Fruit fly (Drosophila melanogaster): Measurements from ENCODE around the gene CG13244.

The CG13244 gene

DNA sequence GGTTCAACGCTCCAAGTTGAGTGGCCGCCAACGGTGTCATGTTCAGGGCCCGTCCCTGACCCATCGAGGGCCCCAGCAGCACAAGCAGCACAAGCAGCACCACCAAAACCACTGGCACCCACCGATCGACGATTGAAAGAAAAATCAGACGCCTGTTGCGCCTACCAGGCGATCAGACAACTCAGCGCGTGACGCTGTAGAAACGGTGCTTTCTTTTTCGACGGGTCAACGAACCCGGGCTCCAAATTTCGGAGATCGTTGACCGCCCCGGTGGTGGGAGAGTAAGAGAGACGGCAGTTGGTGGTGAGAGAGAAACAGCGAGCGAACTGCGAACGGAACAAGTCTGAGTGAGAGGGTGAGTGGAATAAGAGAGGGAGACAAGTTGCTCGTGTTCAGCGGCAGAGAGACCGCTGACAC, 5.1 kb upstream of the CG13244 start (continued):
- TF ChIP-seq Dip2 (GFP tag; IDR thresholded peaks at IDR 0.05) (no peak), CG12104 (GFP tag; optimal IDR thresholded peaks at IDR 0.05) (no peak), kah (GFP tag; optimal IDR thresholded peaks at IDR 0.05) (peak; percentile 98), Hsf (GFP tag; optimal IDR thresholded peaks at IDR 0.05) (no peak), CG16815 (GFP tag; optimal IDR thresholded peaks at IDR 0.05) (no peak), nerfin-2 (GFP tag; IDR thresholded peaks at IDR 0.05; ENCODE audit: partially characterized antibody) (peak; percentile 8; the same call in 1 of the 2 replicates), abd-A (tag; optimal IDR thresholded peaks at IDR 0.05) (peak; percentile 80), phol (tag; optimal IDR thresholded peaks at IDR 0.05) (no peak), yki (optimal IDR thresholded peaks at IDR 0.05) (peak; percentile 81), chn (GFP tag; optimal IDR thresholded peaks at IDR 0.05) (no peak), CG14965 (GFP tag; optimal IDR thresholded peaks at IDR 0.05; ENCODE audit: borderline replicate concordance) (no peak), CG8290 (GFP tag; optimal IDR thresholded peaks at IDR 0.05) (no peak), CG8290 (tag; optimal IDR thresholded peaks at IDR 0.05) (no peak), kay (GFP tag; optimal IDR thresholded peaks at IDR 0.05) (no peak), ap (GFP tag; IDR thresholded peaks at IDR 0.05) (no peak), Bteb2 (GFP tag; optimal IDR thresholded peaks at IDR 0.05) (no peak), ATbp (GFP tag; optimal IDR thresholded peaks at IDR 0.05) (no peak), crp (GFP tag; optimal IDR thresholded peaks at IDR 0.05) (no peak), Tbp (GFP tag; optimal IDR thresholded peaks at IDR 0.05) (no peak), salm (tag; optimal IDR thresholded peaks at IDR 0.05) (no peak), nom (GFP tag; optimal IDR thresholded peaks at IDR 0.05) (peak; percentile 3), oc (tag; optimal IDR thresholded peaks at IDR 0.05) (no peak), al (GFP tag; IDR thresholded peaks at IDR 0.05) (no peak), CG1832 (GFP tag; optimal IDR thresholded peaks at IDR 0.05) (peak; percentile 92), CG6175 (GFP tag; IDR thresholded peaks at IDR 0.05) (no peak; the same call in 2 of the 3 replicates)

DNA sequence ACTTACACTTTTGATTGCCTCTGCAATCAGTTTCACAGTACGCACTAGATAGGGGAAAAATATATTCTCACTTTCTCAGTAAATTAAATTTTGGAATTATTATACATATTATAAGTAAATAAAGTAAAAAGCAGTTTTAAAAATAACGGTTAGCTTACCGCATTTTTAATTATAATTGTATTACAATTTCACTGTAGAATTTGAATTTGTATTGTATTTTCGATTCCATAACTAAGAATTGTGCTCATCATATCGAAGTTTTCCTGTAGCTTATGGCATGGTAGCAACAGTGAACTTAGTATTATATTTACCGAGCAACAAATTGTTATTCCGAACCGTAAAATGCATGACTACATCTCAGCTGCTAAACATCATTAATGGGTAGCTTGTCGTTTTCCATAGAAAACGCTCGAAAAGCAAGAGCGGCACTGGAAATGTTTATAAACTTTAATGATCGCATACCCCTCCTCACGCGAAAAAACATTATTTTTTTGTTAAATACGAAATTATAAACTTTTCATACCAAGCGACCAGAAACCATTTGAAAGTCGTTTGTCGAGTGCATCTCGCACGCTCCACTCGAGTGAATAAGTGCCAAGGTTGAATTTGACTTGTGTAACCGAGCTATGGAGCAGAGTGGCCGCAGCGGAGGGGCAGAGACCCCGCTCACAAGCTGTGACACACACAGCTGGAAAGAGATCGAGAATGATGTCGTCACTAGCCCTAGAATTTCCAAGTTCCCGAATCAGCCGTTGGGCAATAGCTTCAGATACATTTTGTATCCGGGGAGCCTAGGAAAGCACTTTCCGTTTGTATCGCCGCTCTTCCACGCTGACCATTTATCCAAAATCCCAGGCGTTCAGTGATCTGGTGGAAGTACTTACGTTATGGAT, 4.4 kb upstream of the CG13244 start:
- TF ChIP-seq cg (GFP tag; optimal IDR thresholded peaks at IDR 0.05) (no peak), CG10209 (GFP tag; optimal IDR thresholded peaks at IDR 0.05) (peak; percentile 93), CG12236 (GFP tag; optimal IDR thresholded peaks at IDR 0.05) (no peak), nerfin-1 (tag; optimal IDR thresholded peaks at IDR 0.05) (peak; percentile 89), pnt (GFP tag; optimal IDR thresholded peaks at IDR 0.05) (peak; percentile 73), CG6791 (GFP tag; IDR thresholded peaks at IDR 0.05; ENCODE audit: partially characterized antibody) (0 out of 3 replicates have a peak, but pooled peaks have one; percentile 22), Mad (GFP tag; optimal IDR thresholded peaks at IDR 0.05) (peak; percentile 20), ssp (GFP tag; IDR thresholded peaks at IDR 0.05) (peak; percentile 83), lmd (GFP tag; IDR thresholded peaks at IDR 0.05) (peak; percentile 91), CG10543 (GFP tag; optimal IDR thresholded peaks at IDR 0.05) (peak; percentile 78), z (GFP tag; IDR thresholded peaks at IDR 0.05) (peak; percentile 89), zen2 (GFP tag; IDR thresholded peaks at IDR 0.05; ENCODE audit: partially characterized antibody) (no peak), HLH3B (GFP tag; IDR thresholded peaks at IDR 0.05) (peak; percentile 94), CG17612 (GFP tag; IDR thresholded peaks at IDR 0.05) (peak; percentile 66; the same call in 1 of the 2 replicates), dmrt11E (tag; optimal IDR thresholded peaks at IDR 0.05) (peak; percentile 95), mam (GFP tag; optimal IDR thresholded peaks at IDR 0.05) (peak; percentile 60), Neu2 (GFP tag; optimal IDR thresholded peaks at IDR 0.05; ENCODE audit: borderline replicate concordance) (no peak), slp2 (GFP tag; optimal IDR thresholded peaks at IDR 0.05) (no peak), CG6813 (GFP tag; optimal IDR thresholded peaks at IDR 0.05) (peak; percentile 47), schlank (tag; optimal IDR thresholded peaks at IDR 0.05) (peak; percentile 82), Antp (GFP tag; optimal IDR thresholded peaks at IDR 0.05) (peak; percentile 10), lola (GFP tag; optimal IDR thresholded peaks at IDR 0.05) (peak in 1 of 3 experiments; percentile 94), gcm2 (GFP tag; optimal IDR thresholded peaks at IDR 0.05) (no peak), ranshi (GFP tag; IDR thresholded peaks at IDR 0.05) (peak; percentile 89), CG34422 (GFP tag; IDR thresholded peaks at IDR 0.05) (peak; percentile 86)
